Worm (Caenorhabditis elegans) whole organism, mixed stage, embryonic: ENCODE data around the gene K06H7.8.

Source experiments
- lin-13 ChIP-seq: fragments of 150-350 bp; optimal IDR thresholded peaks from 2 replicates; lab custom pipeline; 2014; ENCODE audit warnings: missing biosample characterization, missing genetic modification characterization
- mep-1 ChIP-seq: fragments of 150-350 bp; optimal IDR thresholded peaks from 2 replicates; lab custom pipeline; 2017; ENCODE audit warnings: missing biosample characterization, missing genetic modification reagents, missing genetic modification characterization, inconsistent platforms
- nhr-237 ChIP-seq: fragments of 150-350 bp; optimal IDR thresholded peaks from 2 replicates; lab custom pipeline; 2014; ENCODE audit warnings: missing biosample characterization, missing genetic modification characterization
- unc-39 ChIP-seq: fragments of 150-350 bp; optimal IDR thresholded peaks from 2 replicates; lab custom pipeline; 2014; ENCODE audit warnings: missing biosample characterization, missing genetic modification characterization

- no peak for TF ChIP-seq mep-1 (tag; lab: Kevin White, UChicago)
- no peak for TF ChIP-seq unc-39 (tag; lab: Kevin White, UChicago)
- no peak for TF ChIP-seq nhr-237 (tag; lab: Kevin White, UChicago)
- no peak for TF ChIP-seq lin-13 (tag; lab: Kevin White, UChicago)
These were observed 34.5 kb upstream of the K06H7.8 start for ce11 chrIII:8132496-8132895.
